Worm (Caenorhabditis elegans) whole organism, L4 larva: ENCODE data around the gene T16H12.9.

Experiments
- D1046.2 ChIP-seq: fragments of 200-800 bp; sonication (Bioruptor generic); IDR thresholded peaks from 2 replicates; pipeline ENCODE4 v1.3.6; 2022; ENCODE audit warnings: missing genetic modification characterization, missing compliant biosample characterization
- F10B5.3 ChIP-seq: sonication (generic microtip); optimal IDR thresholded peaks from 2 replicates; lab custom pipeline; 2016; ENCODE audit warnings: mild to moderate bottlenecking, missing genetic modification characterization, missing compliant biosample characterization
- F37D6.2 ChIP-seq: sonication (generic microtip); optimal IDR thresholded peaks from 2 replicates; lab custom pipeline; 2016; ENCODE audit warnings: mild to moderate bottlenecking, missing genetic modification characterization, missing compliant biosample characterization
- F49E8.2 ChIP-seq: sonication (generic microtip); optimal IDR thresholded peaks from 2 replicates; lab custom pipeline; 2016; ENCODE audit warnings: missing compliant biosample characterization, mild to moderate bottlenecking, missing genetic modification characterization, borderline replicate concordance
- T20F7.1 ChIP-seq: fragments of 200-800 bp; sonication (Bioruptor generic); optimal IDR thresholded peaks from 2 replicates; lab custom pipeline; 2018; ENCODE audit warnings: mild to moderate bottlenecking, missing genetic modification characterization, missing compliant biosample characterization
- T26A8.4 ChIP-seq: fragments of 200-800 bp; sonication (Bioruptor generic); IDR thresholded peaks from 2 replicates; pipeline ENCODE4 v1.3.6; 2022; ENCODE audit warnings: missing genetic modification characterization, missing compliant biosample characterization
- Y105C5A.15 ChIP-seq: fragments of 200-800 bp; sonication (Bioruptor generic); IDR thresholded peaks from 2 replicates; pipeline ENCODE4 v1.3.6; 2022; ENCODE audit warnings: missing genetic modification characterization, missing compliant biosample characterization
- Y48G9A.11 ChIP-seq: fragments of 200-800 bp; sonication (Bioruptor generic); IDR thresholded peaks from 2 replicates; pipeline ENCODE4 v1.3.6; 2022; ENCODE audit warnings: missing genetic modification reagents, missing genetic modification characterization, missing compliant biosample characterization
- Y5F2A.4 ChIP-seq: fragments of 200-800 bp; sonication (Bioruptor generic); optimal IDR thresholded peaks from 2 replicates; lab custom pipeline; 2018; ENCODE audit warnings: mild to moderate bottlenecking, missing genetic modification characterization, missing compliant biosample characterization
- Y75B8A.6 ChIP-seq: fragments of 200-800 bp; sonication (Bioruptor generic); IDR thresholded peaks from 2 replicates; pipeline ENCODE4 v1.3.6; 2022; ENCODE audit warnings: missing genetic modification reagents, missing genetic modification characterization, missing compliant biosample characterization
- ZK546.5 ChIP-seq, 2 experiments: sonication (generic microtip); optimal IDR thresholded peaks; 2 replicates each; lab custom pipeline; 2017; ENCODE audit warnings: missing biosample characterization in 2 of 2, missing genetic modification characterization in 2 of 2
- aha-1 ChIP-seq: fragments of 150-350 bp; peaks from one replicate; lab custom pipeline; 2014; ENCODE audit warnings: missing biosample characterization, missing genetic modification characterization
- attf-4 ChIP-seq: sonication (generic microtip); optimal IDR thresholded peaks from 3 replicates; lab custom pipeline; 2017; ENCODE audit warnings: missing biosample characterization, missing genetic modification characterization
- ceh-28 ChIP-seq: fragments of 150-350 bp; optimal IDR thresholded peaks from 2 replicates; lab custom pipeline; 2014; ENCODE audit warnings: missing biosample characterization, missing genetic modification reagents, missing genetic modification characterization
- ceh-32 ChIP-seq: sonication (generic microtip); optimal IDR thresholded peaks from 2 replicates; lab custom pipeline; 2016; ENCODE audit warnings: mild to moderate bottlenecking, missing genetic modification characterization, missing compliant biosample characterization; ENCODE audit not compliant: poor library complexity
- ceh-44 ChIP-seq: fragments of 200-800 bp; sonication (Bioruptor generic); IDR thresholded peaks from 2 replicates; pipeline ENCODE4 v1.3.6; 2022; ENCODE audit warnings: missing genetic modification reagents, missing genetic modification characterization, missing compliant biosample characterization
- ceh-62 ChIP-seq: sonication (generic microtip); optimal IDR thresholded peaks from 2 replicates; lab custom pipeline; 2017; ENCODE audit warnings: missing biosample characterization, missing genetic modification characterization
- ces-1 ChIP-seq: fragments of 150-350 bp; sonication (generic microtip); optimal IDR thresholded peaks from 4 replicates; lab custom pipeline; 2014; ENCODE audit warnings: missing biosample characterization, missing genetic modification reagents, missing genetic modification characterization
- cey-2 ChIP-seq: sonication (generic microtip); optimal IDR thresholded peaks from 3 replicates; lab custom pipeline; 2017; ENCODE audit warnings: missing genetic modification characterization, mild to moderate bottlenecking, missing compliant biosample characterization, antibody characterized with exemption, borderline replicate concordance; ENCODE audit not compliant: insufficient read depth
- ctbp-1 ChIP-seq: fragments of 200-800 bp; sonication (Bioruptor generic); IDR thresholded peaks from 2 replicates; pipeline ENCODE4 v1.3.6; 2022; ENCODE audit warnings: missing genetic modification reagents, missing genetic modification characterization, missing compliant biosample characterization
- daf-8 ChIP-seq: fragments of 200-800 bp; sonication (Bioruptor generic); IDR thresholded peaks from 2 replicates; pipeline ENCODE4 v1.3.6; 2022; ENCODE audit warnings: missing genetic modification characterization, missing compliant biosample characterization
- dmd-6 ChIP-seq: fragments of 200-800 bp; sonication (Bioruptor generic); IDR thresholded peaks from 2 replicates; pipeline ENCODE4 v1.3.6; 2022; ENCODE audit warnings: missing genetic modification reagents, missing genetic modification characterization, missing compliant biosample characterization
- dmd-8 ChIP-seq: fragments of 200-800 bp; sonication (Bioruptor generic); IDR thresholded peaks from 2 replicates; pipeline ENCODE4 v1.3.6; 2022; ENCODE audit warnings: missing genetic modification characterization, missing compliant biosample characterization
- dmd-9 ChIP-seq: fragments of 200-800 bp; sonication (Bioruptor generic); IDR thresholded peaks from 2 replicates; pipeline ENCODE4 v1.3.6; 2022; ENCODE audit warnings: missing genetic modification reagents, missing genetic modification characterization, missing compliant biosample characterization
- dpl-1 ChIP-seq: fragments of 150-350 bp; optimal IDR thresholded peaks from 2 replicates; lab custom pipeline; 2014; ENCODE audit warnings: missing biosample characterization, missing genetic modification reagents, missing genetic modification characterization
- duxl-1 ChIP-seq: sonication (generic microtip); optimal IDR thresholded peaks from 2 replicates; lab custom pipeline; 2016; ENCODE audit warnings: mild to moderate bottlenecking, missing genetic modification characterization, moderate library complexity, missing compliant biosample characterization; ENCODE audit not compliant: poor library complexity
- dve-1 ChIP-seq: sonication (generic microtip); optimal IDR thresholded peaks from 2 replicates; lab custom pipeline; 2017; ENCODE audit warnings: antibody characterized with exemption, mild to moderate bottlenecking, missing genetic modification characterization, missing compliant biosample characterization; ENCODE audit not compliant: insufficient read depth
- egl-27 ChIP-seq: sonication (generic microtip); optimal IDR thresholded peaks from 3 replicates; lab custom pipeline; 2017; ENCODE audit warnings: missing biosample characterization, missing genetic modification reagents, missing genetic modification characterization
- hlh-11 ChIP-seq: fragments of 200-800 bp; sonication (Bioruptor generic); optimal IDR thresholded peaks from 2 replicates; lab custom pipeline; 2018; ENCODE audit warnings: mild to moderate bottlenecking, missing genetic modification characterization, missing compliant biosample characterization
- lin-1 ChIP-seq: fragments of 200-800 bp; sonication (Bioruptor generic); IDR thresholded peaks from 2 replicates; pipeline ENCODE4 v1.3.6; 2022; ENCODE audit warnings: missing genetic modification reagents, missing genetic modification characterization, missing compliant biosample characterization
- lin-13 ChIP-seq: fragments of 150-350 bp; optimal IDR thresholded peaks from 2 replicates; lab custom pipeline; 2014; ENCODE audit warnings: missing biosample characterization, missing genetic modification reagents, missing genetic modification characterization
- lir-3 ChIP-seq: sonication (generic microtip); optimal IDR thresholded peaks from 2 replicates; lab custom pipeline; 2016; ENCODE audit warnings: mild to moderate bottlenecking, missing genetic modification characterization, missing compliant biosample characterization
- lsy-2 ChIP-seq, 2 experiments: fragments of 150-350 bp in 1 of 2; sonication (generic microtip) in 1 of 2; optimal IDR thresholded peaks; 2 replicates each; lab custom pipeline; 2014 to 2017; ENCODE audit warnings: missing biosample characterization in 2 of 2, missing genetic modification characterization in 2 of 2
- madf-9 ChIP-seq: fragments of 200-800 bp; sonication (Bioruptor generic); conservative IDR thresholded peaks from 2 replicates; pipeline ENCODE4 v1.3.6; 2022; ENCODE audit warnings: missing genetic modification reagents, missing genetic modification characterization, missing compliant biosample characterization
- mep-1 ChIP-seq: fragments of 150-350 bp; sonication (generic microtip); optimal IDR thresholded peaks from 3 replicates; lab custom pipeline; 2014; ENCODE audit warnings: missing biosample characterization, missing genetic modification characterization
- mxl-3 ChIP-seq: fragments of 200-800 bp; sonication (Bioruptor generic); optimal IDR thresholded peaks from 2 replicates; lab custom pipeline; 2018; ENCODE audit warnings: mild to moderate bottlenecking, missing genetic modification characterization, missing compliant biosample characterization
- nhr-28 ChIP-seq: fragments of 150-350 bp; optimal IDR thresholded peaks from 2 replicates; lab custom pipeline; 2014; ENCODE audit warnings: missing biosample characterization, missing genetic modification characterization
- nhr-42 ChIP-seq: fragments of 200-800 bp; sonication (Bioruptor generic); IDR thresholded peaks from 2 replicates; pipeline ENCODE4 v1.3.6; 2022; ENCODE audit warnings: missing genetic modification characterization, missing compliant biosample characterization
- nhr-76 ChIP-seq: fragments of 150-350 bp; optimal IDR thresholded peaks from 2 replicates; lab custom pipeline; 2014; ENCODE audit warnings: missing biosample characterization, missing genetic modification characterization
- rbr-2 ChIP-seq: sonication (generic microtip); optimal IDR thresholded peaks from 2 replicates; lab custom pipeline; 2016; ENCODE audit warnings: missing genotype, missing genetic modification characterization, missing compliant biosample characterization
- skn-1 ChIP-seq: fragments of 150-350 bp; optimal IDR thresholded peaks from 2 replicates; lab custom pipeline; 2014; ENCODE audit warnings: missing biosample characterization, missing genetic modification characterization
- snpc-4 ChIP-seq: fragments of 150-350 bp; optimal IDR thresholded peaks from 2 replicates; lab custom pipeline; 2014; ENCODE audit warnings: missing biosample characterization, missing genetic modification characterization
- spr-1 ChIP-seq: sonication (generic microtip); optimal IDR thresholded peaks from 2 replicates; lab custom pipeline; 2016; ENCODE audit warnings: mild to moderate bottlenecking, missing genetic modification characterization, missing compliant biosample characterization
- tra-1 ChIP-seq: fragments of 200-800 bp; sonication (Bioruptor generic); IDR thresholded peaks from 2 replicates; pipeline ENCODE4 v1.3.6; 2022; ENCODE audit warnings: missing genetic modification reagents, missing genetic modification characterization, missing compliant biosample characterization
- unc-130 ChIP-seq: sonication (generic microtip); optimal IDR thresholded peaks from 2 replicates; lab custom pipeline; 2016; ENCODE audit warnings: missing genetic modification reagents, missing genetic modification characterization, missing compliant biosample characterization
- unc-62 ChIP-seq, 3 experiments: fragments of 150-350 bp in 1 of 3; sonication (generic microtip); optimal IDR thresholded peaks in 2 of 3; peaks in 1 of 3; 1 replicate in 1 of 3; 2 replicates in 2 of 3; lab custom pipeline; 2014 to 2017; ENCODE audit warnings: missing biosample characterization in 3 of 3, missing genetic modification characterization in 3 of 3, missing genetic modification reagents in 3 of 3, missing genotype in 1 of 3
- zfp-2 ChIP-seq: sonication (generic microtip); optimal IDR thresholded peaks from 2 replicates; lab custom pipeline; 2016; ENCODE audit warnings: mild to moderate bottlenecking, missing genetic modification characterization, missing compliant biosample characterization
- ztf-11 ChIP-seq: fragments of 150-350 bp; optimal IDR thresholded peaks from 2 replicates; lab custom pipeline; 2014; ENCODE audit warnings: missing biosample characterization, missing genetic modification characterization
- ztf-7 ChIP-seq: fragments of 150-350 bp; optimal IDR thresholded peaks from 2 replicates; lab custom pipeline; 2014; ENCODE audit warnings: missing biosample characterization, missing genetic modification characterization

T16H12.9 gene

ce11 chrIII:10132495-10133450 is 23.7 kb downstream of the T16H12.9 start (continued):
- TF ChIP-seq egl-27 (tag; lab: Kevin White, UChicago): no peak
- TF ChIP-seq F49E8.2 (tag; lab: Kevin White, UChicago): no peak
- TF ChIP-seq spr-1: no peak
- TF ChIP-seq nhr-42 (GFP tag; lab: Robert Waterston, UW): no peak
- no peak for TF ChIP-seq lin-13
- no peak for TF ChIP-seq F10B5.3 (tag; lab: Kevin White, UChicago)
- no peak for TF ChIP-seq Y5F2A.4
- no peak for TF ChIP-seq skn-1 (tag; lab: Kevin White, UChicago)
- peak; percentile 16 for TF ChIP-seq mxl-3
- no peak for TF ChIP-seq T26A8.4 (GFP tag; lab: Robert Waterston, UW)
- TF ChIP-seq ztf-11 (tag; lab: Kevin White, UChicago): no peak
- peak; percentile 90 for TF ChIP-seq dve-1 (tag; lab: Kevin White, UChicago)
- peak; percentile 44 for TF ChIP-seq mep-1 (tag; lab: Kevin White, UChicago)
- TF ChIP-seq ceh-44: no peak
- TF ChIP-seq hlh-11 (tag; lab: Kevin White, UChicago): peak; percentile 73
- TF ChIP-seq Y48G9A.11 (GFP tag; lab: Robert Waterston, UW): no peak
- peak; percentile 25 for TF ChIP-seq dpl-1 (GFP tag; lab: Kevin White, UChicago)
- TF ChIP-seq attf-4 (tag; lab: Kevin White, UChicago): no peak
- TF ChIP-seq tra-1: no peak
- no peak for TF ChIP-seq ZK546.5 (tag; optimal IDR thresholded peaks at IDR 0.05; lab: Kevin White, UChicago)
- TF ChIP-seq dmd-8 (GFP tag; lab: Robert Waterston, UW): no peak
- peak in 1 of 2 experiments; percentile 47 for TF ChIP-seq lsy-2 (tag; optimal IDR thresholded peaks at IDR 0.05; lab: Kevin White, UChicago)
- no peak for TF ChIP-seq duxl-1 (tag; lab: Kevin White, UChicago)
- no peak for TF ChIP-seq ztf-7 (tag; lab: Kevin White, UChicago)
- TF ChIP-seq ceh-32 (tag; lab: Kevin White, UChicago): no peak
- peak in 1 of 2 experiments; percentile 68 for TF ChIP-seq unc-62 (GFP tag; optimal IDR thresholded peaks at IDR 0.05 in 1 of 2; lab: Kevin White, UChicago)
- TF ChIP-seq unc-62 (tag; optimal IDR thresholded peaks at IDR 0.05; lab: Kevin White, UChicago): no peak
- no peak for TF ChIP-seq F37D6.2 (tag; lab: Kevin White, UChicago)
- no peak for TF ChIP-seq nhr-76 (tag; lab: Kevin White, UChicago)
- TF ChIP-seq madf-9: no peak
- TF ChIP-seq ctbp-1: no peak
- TF ChIP-seq snpc-4 (tag; lab: Kevin White, UChicago): no peak
- peak; percentile 40 for TF ChIP-seq T20F7.1 (GFP tag; lab: Kevin White, UChicago)
- TF ChIP-seq ceh-28 (tag; lab: Kevin White, UChicago): no peak
- TF ChIP-seq cey-2: peak; percentile 7
- peak; percentile 87 for TF ChIP-seq aha-1 (tag; lab: Kevin White, UChicago)
- no peak for TF ChIP-seq Y105C5A.15 (GFP tag; lab: Robert Waterston, UW)
- no peak for TF ChIP-seq daf-8 (GFP tag; lab: Robert Waterston, UW)
- peak; percentile 73 for TF ChIP-seq nhr-28 (tag; lab: Kevin White, UChicago)
- no peak for TF ChIP-seq zfp-2
- no peak for TF ChIP-seq lin-1 (GFP tag; lab: Robert Waterston, UW)
- TF ChIP-seq unc-130 (GFP tag; lab: Kevin White, UChicago): no peak
- no peak for TF ChIP-seq Y75B8A.6 (GFP tag; lab: Robert Waterston, UW)
- no peak for TF ChIP-seq D1046.2 (GFP tag; lab: Robert Waterston, UW)
- TF ChIP-seq dmd-9 (GFP tag; lab: Robert Waterston, UW): no peak
- TF ChIP-seq ceh-62: no peak
- no peak for TF ChIP-seq ces-1 (GFP tag; lab: Kevin White, UChicago)
- TF ChIP-seq rbr-2 (tag; lab: Kevin White, UChicago): no peak
- peak; percentile 12; the same call in 1 of the 2 replicates for TF ChIP-seq dmd-6 (GFP tag; lab: Robert Waterston, UW)
- no peak for TF ChIP-seq lir-3 (tag; lab: Kevin White, UChicago)
